Fruit fly (Drosophila melanogaster) S2 (cell line): ENCODE results near the gene MESK4.
"Not testable (repeated sequence)": the region's sequence is repeated elsewhere in the genome, so short reads cannot be mapped to it uniquely, and the experiment has no call there.

Experiments
- CG8478 ChIP-seq: fragments of >200 bp; optimal IDR thresholded peaks from 2 replicates; lab custom pipeline; 2018
- CTCF ChIP-seq, 2 experiments: fragments of >200 bp; optimal IDR thresholded peaks; 2 replicates each; lab custom pipeline; 2018

Gene MESK4

dm6 chr3R:16977745-16978305 lies 10.8 kb upstream of the MESK4 start, which contains the start of gene Actn3:
TSS of gene Actn3 (minus strand) at chr3R:16977795.
- peak in 1 of 2 experiments; percentile 63 for TF ChIP-seq CTCF (optimal IDR thresholded peaks at IDR 0.05; lab: Kevin White, UChicago)
- TF ChIP-seq CG8478 (lab: Kevin White, UChicago) = no peak

- TF ChIP-seq CG8478 (lab: Kevin White, UChicago) (no peak), CTCF (optimal IDR thresholded peaks at IDR 0.05; lab: Kevin White, UChicago) (no peak)
Measured at dm6 chr3R:16980958-16981623, 7.5 kb upstream of the MESK4 start.

- TF ChIP-seq CTCF (optimal IDR thresholded peaks at IDR 0.05; lab: Kevin White, UChicago) (no peak), CG8478 (lab: Kevin White, UChicago) (no peak)
Measured at dm6 chr3R:16982108-16982707, 6.4 kb upstream of the MESK4 start, which contains the start of gene AhcyL2. TSS of gene AhcyL2 (minus strand) at chr3R:16982158.

- TF ChIP-seq CTCF (optimal IDR thresholded peaks at IDR 0.05; lab: Kevin White, UChicago) (no peak), CG8478 (lab: Kevin White, UChicago) (no peak)
Measured at dm6 chr3R:16983001-16983400, 5.6 kb upstream of the MESK4 start.

DNA sequence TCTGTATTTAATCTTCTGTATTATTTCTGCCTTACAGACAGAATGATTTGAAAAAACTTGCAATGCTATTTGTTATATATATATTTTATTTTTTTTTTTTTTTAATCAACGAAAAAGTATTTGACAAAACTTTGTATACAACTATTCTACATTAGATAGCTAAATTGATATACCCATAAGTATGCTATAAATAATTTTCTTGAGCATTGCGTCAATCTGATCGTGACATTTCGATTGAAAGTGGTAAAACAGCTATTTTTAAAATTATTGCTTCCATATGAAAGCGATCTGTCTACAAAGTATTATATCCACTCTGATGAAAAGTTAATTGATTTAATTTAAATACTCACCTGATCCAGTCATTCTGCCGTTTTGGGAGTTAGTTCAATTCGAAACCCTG lies 4.4 kb upstream of the MESK4 start:
- no peak for TF ChIP-seq CG8478 (lab: Kevin White, UChicago)
- TF ChIP-seq CTCF (optimal IDR thresholded peaks at IDR 0.05; lab: Kevin White, UChicago) = no peak

DNA sequence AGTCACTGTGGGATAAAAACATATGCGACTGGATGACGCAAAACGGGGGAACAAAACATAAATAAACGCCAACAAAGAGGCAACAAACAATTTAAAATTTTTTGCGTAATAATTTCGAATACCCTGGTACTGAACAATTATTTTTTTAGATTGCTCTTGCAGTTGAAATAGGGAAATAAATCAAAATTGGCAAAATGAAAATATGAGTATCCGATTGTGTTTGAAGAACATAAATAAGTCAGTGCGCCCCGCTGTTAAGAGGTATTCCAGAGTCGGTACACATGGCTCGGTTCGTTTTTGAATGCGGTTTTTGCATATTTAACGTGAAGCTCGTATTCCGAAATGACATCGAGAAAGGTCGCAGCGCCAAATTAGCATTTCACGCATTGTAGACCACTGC lies 3.1 kb upstream of the MESK4 start:
- no peak for TF ChIP-seq CTCF (optimal IDR thresholded peaks at IDR 0.05; lab: Kevin White, UChicago)
- no peak for TF ChIP-seq CG8478 (lab: Kevin White, UChicago)

dm6 chr3R:16986181-16987074 lies 2.2 kb upstream of the MESK4 start:
- TF ChIP-seq CG8478 (lab: Kevin White, UChicago) (no peak), CTCF (optimal IDR thresholded peaks at IDR 0.05; lab: Kevin White, UChicago) (no peak)

- TF ChIP-seq CTCF (optimal IDR thresholded peaks at IDR 0.05; lab: Kevin White, UChicago) = no peak
- TF ChIP-seq CG8478 (lab: Kevin White, UChicago) = no peak
Measured at dm6 chr3R:16987220-16987923, 1.2 kb upstream of the MESK4 start, which contains the start of gene CG18622. TSS of gene CG18622 (minus strand) at chr3R:16987732.

DNA sequence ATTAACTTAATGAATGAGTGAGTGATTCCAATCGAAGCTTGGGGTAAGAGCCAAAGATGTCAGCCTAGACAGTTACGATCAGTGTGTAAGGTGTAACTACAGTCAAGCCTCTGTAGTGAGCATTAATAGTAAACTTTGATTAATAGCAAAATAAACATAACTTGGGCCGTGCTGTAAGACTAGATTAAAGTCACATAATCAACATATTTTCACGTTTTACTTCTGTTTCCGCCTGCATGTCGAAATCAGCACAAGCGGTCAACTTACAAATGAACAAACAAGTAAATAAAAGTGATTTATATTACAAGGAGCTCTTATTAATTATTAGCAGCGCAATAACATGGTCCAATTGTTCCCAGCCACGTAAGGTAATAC lies 703 bp upstream of the MESK4 start:
- TF ChIP-seq CTCF (optimal IDR thresholded peaks at IDR 0.05; lab: Kevin White, UChicago) = no peak
- no peak for TF ChIP-seq CG8478 (lab: Kevin White, UChicago)

DNA sequence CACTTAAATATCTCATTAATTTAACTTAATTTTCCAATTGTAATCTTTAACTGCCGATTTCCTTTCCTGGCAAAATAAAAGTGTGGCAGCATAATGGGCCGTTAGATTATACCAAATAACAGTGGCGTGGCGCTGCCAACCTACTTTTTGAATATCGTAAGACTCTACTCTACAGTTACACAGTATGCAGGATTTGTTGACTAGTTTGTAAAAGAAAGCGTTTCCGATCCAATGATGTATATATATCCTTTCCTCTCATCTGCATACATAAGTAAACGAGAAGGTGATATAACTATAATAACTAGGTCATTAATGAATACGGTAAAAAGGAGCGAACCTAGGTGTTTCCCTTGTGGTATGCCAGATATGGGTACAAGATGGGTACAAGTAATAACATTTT lies 3.2 kb downstream of the MESK4 start, which contains the start of gene EMC2B:
Gene EMC2B (minus strand): TSS at position 98 of the 400 bp plus-strand sequence.
- TF ChIP-seq CTCF (optimal IDR thresholded peaks at IDR 0.05; lab: Kevin White, UChicago) = no peak
- TF ChIP-seq CG8478 (lab: Kevin White, UChicago) = no peak

DNA sequence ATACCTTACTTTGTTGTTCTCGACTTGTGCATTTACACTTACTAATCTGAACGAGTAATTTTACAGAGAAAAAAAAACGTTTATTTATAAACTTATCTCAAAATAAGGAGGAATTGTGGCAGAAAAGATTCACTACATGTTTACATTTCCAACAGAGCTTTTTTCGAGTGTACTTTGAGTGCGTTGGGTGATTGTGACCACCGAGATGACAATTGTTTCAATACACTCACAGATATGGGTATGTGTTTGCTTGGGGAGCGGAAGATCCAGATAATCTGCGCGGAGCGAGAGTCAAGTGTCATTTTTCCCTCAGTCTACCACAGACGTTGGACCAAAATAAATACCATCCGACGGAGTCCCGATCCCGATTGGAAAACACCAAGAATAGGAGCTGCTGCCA lies 4.1 kb downstream of the MESK4 start, which contains the start of gene CG31274:
Gene CG31274 (plus strand): TSS at position 301 of the 400 bp plus-strand sequence.
- TF ChIP-seq CG8478 (lab: Kevin White, UChicago); CTCF (optimal IDR thresholded peaks at IDR 0.05; lab: Kevin White, UChicago): not testable (repeated sequence)

- TF ChIP-seq CTCF (optimal IDR thresholded peaks at IDR 0.05; lab: Kevin White, UChicago) (no peak), CG8478 (lab: Kevin White, UChicago) (no peak)
Measured at dm6 chr3R:16996059-16996959, 7.7 kb downstream of the MESK4 start, which contains the start of the genes EMC2A and CG3534. TSS of gene EMC2A (minus strand) at chr3R:16996071. TSS of gene CG3534 (plus strand) at chr3R:16996446.
